Worm (Caenorhabditis elegans): ENCODE data around the gene srh-32.

- TF ChIP-seq fkh-10 (GFP tag; optimal IDR thresholded peaks at IDR 0.05): no peak
- TF ChIP-seq skn-1 (tag; optimal IDR thresholded peaks at IDR 0.05): no peak
- TF ChIP-seq elt-2 (tag; optimal IDR thresholded peaks at IDR 0.05): no peak
- TF ChIP-seq ceh-82 (tag; optimal IDR thresholded peaks at IDR 0.05): no peak
These were observed 38.8 kb downstream of the srh-32 start, which contains the start of gene cutl-4 for ce11 chrV:17739801-17740200.

All from whole organism, L1 larva.